Worm (Caenorhabditis elegans) whole organism, L1 larva: ENCODE data around the gene sru-45.

Experiments used
- ces-1 ChIP-seq: fragments of 150-350 bp; optimal IDR thresholded peaks from 2 replicates; lab custom pipeline; 2014; ENCODE audit warnings: missing biosample characterization, missing genetic modification reagents, missing genetic modification characterization
- elt-2 ChIP-seq: sonication (generic microtip); optimal IDR thresholded peaks from 2 replicates; lab custom pipeline; 2016; ENCODE audit warnings: missing genetic modification characterization, mild to moderate bottlenecking, inconsistent platforms, missing compliant biosample characterization, missing genetic modification reagents
- lsy-2 ChIP-seq, 2 experiments: fragments of 150-350 bp; optimal IDR thresholded peaks; 2 replicates each; lab custom pipeline; 2014; ENCODE audit warnings: missing biosample characterization in 2 of 2, missing genetic modification characterization in 2 of 2
- nhr-76 ChIP-seq: sonication (generic microtip); optimal IDR thresholded peaks from 2 replicates; lab custom pipeline; 2017; ENCODE audit warnings: missing biosample characterization, missing genetic modification characterization
- skn-1 ChIP-seq: fragments of 150-350 bp; optimal IDR thresholded peaks from 2 replicates; lab custom pipeline; 2014; ENCODE audit warnings: missing biosample characterization, missing genetic modification characterization
- sox-4 ChIP-seq: sonication (generic microtip); optimal IDR thresholded peaks from 2 replicates; lab custom pipeline; 2016; ENCODE audit warnings: missing genetic modification characterization, missing compliant biosample characterization

DNA sequence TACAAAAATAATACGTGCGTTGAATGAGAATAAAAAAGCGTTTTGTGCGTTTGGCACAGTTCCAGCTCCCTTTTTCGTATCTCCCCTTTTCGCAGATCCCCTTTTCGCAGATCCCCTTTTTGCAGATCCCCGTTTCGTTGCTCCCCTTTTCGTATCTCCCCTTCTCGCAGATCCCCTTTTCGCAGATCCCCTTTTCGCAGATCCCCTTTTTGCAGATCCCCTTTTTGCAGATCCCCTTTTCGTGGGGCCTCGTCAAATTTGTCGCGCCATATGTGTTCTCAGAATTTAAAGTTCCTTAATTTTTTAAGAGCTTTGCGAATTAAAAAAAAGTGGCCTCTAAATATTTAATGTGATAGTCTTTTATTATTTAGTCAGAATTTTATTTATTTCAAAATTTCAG, 12.8 kb upstream of the sru-45 start, which contains the start of gene Y32B12B.4:
- TF ChIP-seq sox-4 (tag; lab: Kevin White, UChicago) (no peak), elt-2 (tag; lab: Kevin White, UChicago) (no peak), ces-1 (GFP tag; lab: Kevin White, UChicago) (no peak), lsy-2 (tag; optimal IDR thresholded peaks at IDR 0.05; lab: Kevin White, UChicago) (no peak), skn-1 (tag; lab: Kevin White, UChicago) (no peak), nhr-76 (tag; lab: Kevin White, UChicago) (no peak)
